Fruit fly (Drosophila melanogaster): ENCODE results near the gene CG8159.

DNA sequence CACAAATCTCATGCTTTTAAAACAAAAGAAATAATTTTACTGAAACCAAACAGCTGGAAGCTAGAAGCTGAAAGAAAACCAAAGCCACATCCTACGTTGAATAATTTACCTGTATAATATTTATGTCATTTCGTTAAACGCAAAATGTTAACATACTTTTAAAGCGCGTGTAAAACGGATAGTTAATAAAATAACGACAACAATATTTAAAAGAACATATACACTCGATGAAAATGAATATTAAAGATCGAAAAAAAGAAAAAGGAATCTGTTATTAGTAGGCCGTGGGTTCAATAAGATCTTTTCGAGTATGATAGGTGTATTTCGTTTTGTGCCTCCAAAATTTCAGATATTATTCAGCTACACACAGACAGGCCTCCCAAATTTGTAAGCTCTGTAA lies 5.6 kb upstream of the CG8159 start, which contains the start of gene CG8136:
- TF ChIP-seq fd59A (GFP tag; optimal IDR thresholded peaks at IDR 0.05) (no peak), esn (GFP tag; optimal IDR thresholded peaks at IDR 0.05) (no peak)
